Worm (Caenorhabditis elegans): Measurements from ENCODE around the gene C14C11.4.
A peak's percentile ranks its signal among the peaks of the same experiment; 100 is the strongest.

The C14C11.4 gene

ce11 chrV:5667337-5667736 is 19.9 kb downstream of the C14C11.4 start:
- TF ChIP-seq elt-2 (tag; optimal IDR thresholded peaks at IDR 0.05): peak; percentile 6
- TF ChIP-seq nhr-77 (tag; optimal IDR thresholded peaks at IDR 0.05): peak; percentile 64
- TF ChIP-seq snpc-4 (tag; optimal IDR thresholded peaks at IDR 0.05): no peak
- no peak for TF ChIP-seq ztf-4 (tag; optimal IDR thresholded peaks at IDR 0.05)
- no peak for TF ChIP-seq ZK546.5 (tag; optimal IDR thresholded peaks at IDR 0.05)
- peak; percentile 31 for TF ChIP-seq tbx-2 (tag; optimal IDR thresholded peaks at IDR 0.05)
- peak; percentile 36 for TF ChIP-seq nhr-23 (tag; optimal IDR thresholded peaks at IDR 0.05)
- no peak for TF ChIP-seq ama-1 (optimal IDR thresholded peaks at IDR 0.05)
- peak; percentile 86 for TF ChIP-seq nhr-43 (tag; optimal IDR thresholded peaks at IDR 0.05; ENCODE audit: poor library complexity, severe bottlenecking)
- peak; percentile 71 for TF ChIP-seq lsy-12 (tag; optimal IDR thresholded peaks at IDR 0.05)
- TF ChIP-seq hmg-11 (tag; optimal IDR thresholded peaks at IDR 0.05): no peak

- TF ChIP-seq pqm-1 (tag; optimal IDR thresholded peaks at IDR 0.05) (no peak), ztf-11 (tag; optimal IDR thresholded peaks at IDR 0.05) (no peak), lin-15B (tag; optimal IDR thresholded peaks at IDR 0.05) (no peak), nhr-25 (tag; optimal IDR thresholded peaks at IDR 0.05) (no peak), fkh-2 (tag; optimal IDR thresholded peaks at IDR 0.05) (no peak)
These were observed 21.6 kb downstream of the C14C11.4 start for ce11 chrV:5668968-5669367.

- no peak for TF ChIP-seq fkh-10 (GFP tag; optimal IDR thresholded peaks at IDR 0.05)
- no peak for TF ChIP-seq egl-27 (tag; optimal IDR thresholded peaks at IDR 0.05)
- no peak for TF ChIP-seq ceh-82 (tag; optimal IDR thresholded peaks at IDR 0.05)
- no peak for TF ChIP-seq hmg-11 (tag; optimal IDR thresholded peaks at IDR 0.05)
- no peak for TF ChIP-seq ama-1 (optimal IDR thresholded peaks at IDR 0.05)
- no peak for TF ChIP-seq lin-15B (tag; optimal IDR thresholded peaks at IDR 0.05)
- TF ChIP-seq elt-1 (tag; optimal IDR thresholded peaks at IDR 0.05): no peak
- no peak for TF ChIP-seq tbx-2 (tag; optimal IDR thresholded peaks at IDR 0.05)
- TF ChIP-seq nhr-43 (tag; optimal IDR thresholded peaks at IDR 0.05; ENCODE audit: poor library complexity, severe bottlenecking): no peak
- TF ChIP-seq nhr-67 (tag; optimal IDR thresholded peaks at IDR 0.05): no peak
- TF ChIP-seq nhr-77 (tag; optimal IDR thresholded peaks at IDR 0.05): no peak
- no peak for TF ChIP-seq lsy-12 (tag; optimal IDR thresholded peaks at IDR 0.05)
- TF ChIP-seq ztf-4 (tag; optimal IDR thresholded peaks at IDR 0.05): no peak
- no peak for TF ChIP-seq nhr-76 (tag; optimal IDR thresholded peaks at IDR 0.05)
- no peak for TF ChIP-seq mml-1 (tag; optimal IDR thresholded peaks at IDR 0.05)
- TF ChIP-seq egl-5 (tag; optimal IDR thresholded peaks at IDR 0.05): no peak
- TF ChIP-seq zag-1 (tag; optimal IDR thresholded peaks at IDR 0.05): no peak
- TF ChIP-seq pqm-1 (tag; optimal IDR thresholded peaks at IDR 0.05): no peak
These were observed 24.9 kb downstream of the C14C11.4 start for ce11 chrV:5672270-5672669.

- TF ChIP-seq ztf-11 (tag; optimal IDR thresholded peaks at IDR 0.05): no peak
- TF ChIP-seq ama-1 (optimal IDR thresholded peaks at IDR 0.05): no peak
- no peak for TF ChIP-seq nfya-1 (tag; optimal IDR thresholded peaks at IDR 0.05; ENCODE audit: insufficient read depth)
- no peak for TF ChIP-seq nhr-67 (tag; optimal IDR thresholded peaks at IDR 0.05)
- no peak for TF ChIP-seq nhr-11 (tag; optimal IDR thresholded peaks at IDR 0.05)
- TF ChIP-seq pqm-1 (tag; optimal IDR thresholded peaks at IDR 0.05): no peak
- TF ChIP-seq eor-1 (tag; optimal IDR thresholded peaks at IDR 0.05): no peak
- no peak for TF ChIP-seq nhr-28 (tag; optimal IDR thresholded peaks at IDR 0.05)
- no peak for TF ChIP-seq mdl-1 (tag; optimal IDR thresholded peaks at IDR 0.05)
These were observed 28.6 kb downstream of the C14C11.4 start, which contains the start of gene pqn-13 for ce11 chrV:5676011-5676410. TSS of gene pqn-13 (minus strand) at chrV:5676111.

- TF ChIP-seq nhr-12 (tag; optimal IDR thresholded peaks at IDR 0.05) (no peak), lin-39 (tag; optimal IDR thresholded peaks at IDR 0.05) (no peak), nhr-11 (tag; optimal IDR thresholded peaks at IDR 0.05) (no peak), ceh-9 (tag; optimal IDR thresholded peaks at IDR 0.05) (no peak), zag-1 (tag; optimal IDR thresholded peaks at IDR 0.05) (no peak), jun-1 (tag; optimal IDR thresholded peaks at IDR 0.05) (no peak), pha-4 (tag; optimal IDR thresholded peaks at IDR 0.05) (no peak), nhr-237 (tag; optimal IDR thresholded peaks at IDR 0.05) (no peak), fos-1 (tag; optimal IDR thresholded peaks at IDR 0.05) (no peak)
These were observed 30.5 kb downstream of the C14C11.4 start for ce11 chrV:5677947-5678346.
